Fruit fly (Drosophila melanogaster): ENCODE data around the gene Diap1.

Diap1 gene

DNA sequence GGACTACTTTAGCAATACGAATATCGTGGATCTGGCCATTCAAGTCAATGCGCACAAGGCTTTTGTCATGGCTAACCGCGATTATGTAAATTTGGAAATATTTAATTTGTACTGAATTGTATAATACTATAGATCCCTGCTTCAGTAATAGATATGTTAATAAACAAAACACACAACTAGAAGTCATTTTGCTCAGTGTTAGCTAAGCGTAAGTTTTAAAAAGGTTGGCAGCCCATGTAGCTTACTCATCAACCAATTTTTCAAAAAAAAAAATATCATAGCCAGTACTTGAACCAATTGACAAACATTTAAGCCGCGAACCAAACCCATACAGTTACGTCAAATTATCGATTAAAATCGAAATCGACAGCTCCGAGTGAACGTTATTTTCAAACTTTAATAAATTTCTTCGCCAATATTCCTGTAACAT, 13.8 kb downstream of the Diap1 start (continued):
- TF ChIP-seq CG17829 (tag; optimal IDR thresholded peaks at IDR 0.05) (peak; percentile 80), trem (tag; optimal IDR thresholded peaks at IDR 0.05) (peak; percentile 100), z (GFP tag; IDR thresholded peaks at IDR 0.05) (no peak), CG1602 (GFP tag; optimal IDR thresholded peaks at IDR 0.05) (peak; percentile 43), CG1529 (GFP tag; optimal IDR thresholded peaks at IDR 0.05) (peak; percentile 43), ap (GFP tag; IDR thresholded peaks at IDR 0.05) (peak; percentile 64), Chrac-16 (GFP tag; optimal IDR thresholded peaks at IDR 0.05) (peak; percentile 64), croc (GFP tag; conservative IDR thresholded peaks at IDR 0.05) (peak; percentile 24; the same call in 1 of the 3 replicates), CG11398 (GFP tag; optimal IDR thresholded peaks at IDR 0.05) (peak; percentile 38), CHES-1-like (GFP tag; optimal IDR thresholded peaks at IDR 0.05) (peak; percentile 84), CG12391 (tag; optimal IDR thresholded peaks at IDR 0.05) (peak; percentile 82), oc (tag; optimal IDR thresholded peaks at IDR 0.05) (peak; percentile 75), nerfin-1 (tag; optimal IDR thresholded peaks at IDR 0.05) (peak; percentile 65), HLH4C (GFP tag; IDR thresholded peaks at IDR 0.05; ENCODE audit: partially characterized antibody) (peak; percentile 44; the same call in 1 of the 3 replicates), esg (GFP tag; conservative IDR thresholded peaks at IDR 0.05) (peak; percentile 59), sna (GFP tag; IDR thresholded peaks at IDR 0.05; ENCODE audit: partially characterized antibody) (no peak; the same call in 1 of the 2 replicates), Doc2 (GFP tag; IDR thresholded peaks at IDR 0.05) (no peak), BEAF-32 (GFP tag; optimal IDR thresholded peaks at IDR 0.05) (peak; percentile 66), phol (tag; optimal IDR thresholded peaks at IDR 0.05) (peak; percentile 80), nmo (GFP tag; optimal IDR thresholded peaks at IDR 0.05) (peak; percentile 77), Hr39 (optimal IDR thresholded peaks at IDR 0.05) (no peak), YL-1 (GFP tag; optimal IDR thresholded peaks at IDR 0.05) (no peak), CG4328 (GFP tag; optimal IDR thresholded peaks at IDR 0.05) (no peak), peb (GFP tag; IDR thresholded peaks at IDR 0.05) (peak; percentile 51; the same call in 1 of the 2 replicates), ssp (GFP tag; IDR thresholded peaks at IDR 0.05) (peak; percentile 65; the same call in 1 of the 2 replicates), CkIIα-i1 (GFP tag; IDR thresholded peaks at IDR 0.05) (no peak), klu (GFP tag; IDR thresholded peaks at IDR 0.05) (no peak; the same call in 1 of the 2 replicates), CG15601 (tag; optimal IDR thresholded peaks at IDR 0.05) (peak; percentile 82), h (optimal IDR thresholded peaks at IDR 0.05) (no peak), CG18764 (GFP tag; optimal IDR thresholded peaks at IDR 0.05) (peak; percentile 44), p53 (GFP tag; optimal IDR thresholded peaks at IDR 0.05) (peak; percentile 48), gfzf (GFP tag; optimal IDR thresholded peaks at IDR 0.05) (peak; percentile 67), CG31388 (GFP tag; optimal IDR thresholded peaks at IDR 0.05) (no peak), org-1 (GFP tag; optimal IDR thresholded peaks at IDR 0.05) (peak; percentile 29), zfh1 (GFP tag; IDR thresholded peaks at IDR 0.05) (peak; percentile 90), run (tag; optimal IDR thresholded peaks at IDR 0.05) (peak; percentile 67), CG1024 (GFP tag; IDR thresholded peaks at IDR 0.05) (peak; percentile 63; the same call in 1 of the 2 replicates), pfk (GFP tag; optimal IDR thresholded peaks at IDR 0.05) (no peak), NC2β (GFP tag; optimal IDR thresholded peaks at IDR 0.05) (peak; percentile 66), sob (GFP tag; IDR thresholded peaks at IDR 0.05) (peak; percentile 87), CG12942 (GFP tag; optimal IDR thresholded peaks at IDR 0.05) (peak; percentile 67), sr (GFP tag; IDR thresholded peaks at IDR 0.05) (no peak), CG11696 (GFP tag; IDR thresholded peaks at IDR 0.05) (peak; percentile 66), CG6272 (GFP tag; IDR thresholded peaks at IDR 0.05) (0 out of 2 replicates have a peak, but pooled peaks have one; percentile 7), CG13287 (GFP tag; IDR thresholded peaks at IDR 0.05; ENCODE audit: partially characterized antibody) (peak; percentile 80), CG10366 (GFP tag; IDR thresholded peaks at IDR 0.05) (peak; percentile 75), CG13775 (GFP tag; optimal IDR thresholded peaks at IDR 0.05) (peak; percentile 62), fd102C (GFP tag; optimal IDR thresholded peaks at IDR 0.05) (peak; percentile 26), Opbp (GFP tag; IDR thresholded peaks at IDR 0.05; ENCODE audit: partially characterized antibody) (peak; percentile 66; the same call in 2 of the 3 replicates), ewg (GFP tag; optimal IDR thresholded peaks at IDR 0.05) (peak; percentile 61), Tbp (GFP tag; optimal IDR thresholded peaks at IDR 0.05) (no peak)
